Worm (Caenorhabditis elegans): ENCODE results near the gene ZK1248.4.

ZK1248.4 gene

DNA sequence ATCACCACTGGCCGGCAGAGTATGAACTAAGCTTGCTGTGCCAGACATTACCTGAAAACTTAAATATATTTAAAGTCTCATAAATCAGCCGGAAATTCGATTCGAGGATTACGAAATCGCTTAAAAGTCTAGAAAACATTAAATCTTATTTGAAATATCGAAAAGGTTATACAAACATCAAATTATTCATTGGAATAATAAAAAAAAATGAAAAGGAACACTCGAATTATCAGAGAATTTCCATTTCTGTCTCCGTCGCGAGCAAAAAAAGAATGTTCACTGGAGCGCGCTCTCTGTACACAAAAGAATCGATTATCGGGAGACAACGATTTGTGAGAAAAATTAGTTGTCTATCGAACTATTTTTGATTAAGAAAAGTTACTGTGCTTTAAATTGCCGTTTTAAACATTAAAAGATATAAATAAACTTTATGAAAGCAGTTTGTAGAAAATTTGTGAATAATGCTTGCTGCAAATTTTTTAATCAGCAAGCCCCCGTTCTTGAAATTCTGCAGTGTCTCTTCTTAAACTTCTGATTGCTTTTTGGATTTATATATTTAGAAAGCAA, 17.8 kb downstream of the ZK1248.4 start, which contains the start of gene fzo-1 (continued):
- peak; percentile 64 for TF ChIP-seq T20F7.1 (GFP tag; optimal IDR thresholded peaks at IDR 0.05)
- TF ChIP-seq nhr-6 (tag; optimal IDR thresholded peaks at IDR 0.05): peak; percentile 57
- TF ChIP-seq lin-39 (tag; optimal IDR thresholded peaks at IDR 0.05): no peak
- peak in 1 of 2 experiments; percentile 48 for TF ChIP-seq lsy-2 (tag; optimal IDR thresholded peaks at IDR 0.05)
- no peak for TF ChIP-seq nhr-48 (tag; optimal IDR thresholded peaks at IDR 0.05)
- TF ChIP-seq mes-2 (tag; optimal IDR thresholded peaks at IDR 0.05; ENCODE audit: poor library complexity, severe bottlenecking): peak; percentile 62
- TF ChIP-seq lin-15B (tag; optimal IDR thresholded peaks at IDR 0.05): no peak
- TF ChIP-seq php-3 (GFP tag; IDR thresholded peaks at IDR 0.05): no peak
- no peak for TF ChIP-seq nhr-102 (tag; optimal IDR thresholded peaks at IDR 0.05)
- no peak for TF ChIP-seq ceh-44 (GFP tag; IDR thresholded peaks at IDR 0.05)
- no peak for TF ChIP-seq nhr-77 (tag; optimal IDR thresholded peaks at IDR 0.05)
- no peak for TF ChIP-seq tag-97 (GFP tag; IDR thresholded peaks at IDR 0.05)
- TF ChIP-seq Y105C5A.15 (GFP tag; IDR thresholded peaks at IDR 0.05): no peak
- no peak for TF ChIP-seq snpc-4 (tag; optimal IDR thresholded peaks at IDR 0.05)
- TF ChIP-seq F26F4.8 (GFP tag; conservative IDR thresholded peaks at IDR 0.05): no peak
- no peak for TF ChIP-seq mdt-29 (GFP tag; IDR thresholded peaks at IDR 0.05)
- TF ChIP-seq nhr-11 (tag; optimal IDR thresholded peaks at IDR 0.05): no peak
- no peak for TF ChIP-seq rbr-2 (tag; optimal IDR thresholded peaks at IDR 0.05)
- peak; percentile 36 for TF ChIP-seq hlh-30 (tag; optimal IDR thresholded peaks at IDR 0.05; ENCODE audit: insufficient read depth)
- no peak for TF ChIP-seq spr-1 (tag; optimal IDR thresholded peaks at IDR 0.05)
- TF ChIP-seq daf-16 (GFP tag; optimal IDR thresholded peaks at IDR 0.05): no peak
- no peak for TF ChIP-seq daf-16 (tag; optimal IDR thresholded peaks at IDR 0.05)
- TF ChIP-seq ZK337.2 (GFP tag; IDR thresholded peaks at IDR 0.05): no peak
- no peak for TF ChIP-seq nhr-111 (GFP tag; optimal IDR thresholded peaks at IDR 0.05)
- TF ChIP-seq set-16 (GFP tag; IDR thresholded peaks at IDR 0.05): no peak
- no peak for TF ChIP-seq F37D6.2 (tag; optimal IDR thresholded peaks at IDR 0.05)
- no peak for TF ChIP-seq ztf-7 (tag; optimal IDR thresholded peaks at IDR 0.05)
- no peak for TF ChIP-seq saeg-2 (GFP tag; IDR thresholded peaks at IDR 0.05)
- no peak for TF ChIP-seq fkh-10 (GFP tag; optimal IDR thresholded peaks at IDR 0.05)
- no peak for TF ChIP-seq madf-5 (GFP tag; IDR thresholded peaks at IDR 0.05)
- no peak for TF ChIP-seq skn-1 (tag; optimal IDR thresholded peaks at IDR 0.05)
- TF ChIP-seq ceh-32 (tag; optimal IDR thresholded peaks at IDR 0.05; ENCODE audit: poor library complexity): no peak
- TF ChIP-seq lin-38 (GFP tag; IDR thresholded peaks at IDR 0.05): no peak; the same call in none of the 2 replicates
- TF ChIP-seq unc-62 (GFP tag; optimal IDR thresholded peaks at IDR 0.05 in 1 of 2): no peak
- no peak for TF ChIP-seq unc-62 (tag; optimal IDR thresholded peaks at IDR 0.05)
- TF ChIP-seq unc-39 (tag; optimal IDR thresholded peaks at IDR 0.05): no peak
- no peak for TF ChIP-seq nhr-10 (tag; optimal IDR thresholded peaks at IDR 0.05)
- TF ChIP-seq ZK546.5 (tag; optimal IDR thresholded peaks at IDR 0.05): no peak
- peak; percentile 8 for TF ChIP-seq dve-1 (tag; optimal IDR thresholded peaks at IDR 0.05; ENCODE audit: insufficient read depth)
- TF ChIP-seq daf-12 (tag; optimal IDR thresholded peaks at IDR 0.05): no peak
- TF ChIP-seq madf-9 (GFP tag; conservative IDR thresholded peaks at IDR 0.05): no peak
- TF ChIP-seq vab-7 (GFP tag; IDR thresholded peaks at IDR 0.05): no peak
- TF ChIP-seq zip-11 (GFP tag; IDR thresholded peaks at IDR 0.05): no peak
- TF ChIP-seq mxl-3 (GFP tag; optimal IDR thresholded peaks at IDR 0.05): no peak
- no peak for TF ChIP-seq daf-19 (GFP tag; conservative IDR thresholded peaks at IDR 0.05)
- TF ChIP-seq nhr-41 (GFP tag; IDR thresholded peaks at IDR 0.05): no peak
- peak; percentile 41 for TF ChIP-seq unc-130 (GFP tag; optimal IDR thresholded peaks at IDR 0.05)
- TF ChIP-seq ama-1 (optimal IDR thresholded peaks at IDR 0.05): no peak
- peak; percentile 25; the same call in 1 of the 2 replicates for TF ChIP-seq pha-4 (GFP tag; IDR thresholded peaks at IDR 0.05)
- TF ChIP-seq pha-4 (tag; optimal IDR thresholded peaks at IDR 0.05): no peak
- no peak for TF ChIP-seq pqm-1 (tag; optimal IDR thresholded peaks at IDR 0.05)
- TF ChIP-seq zag-1 (tag; optimal IDR thresholded peaks at IDR 0.05): no peak
- TF ChIP-seq mxl-2 (GFP tag; conservative IDR thresholded peaks at IDR 0.05): no peak
